Worm (Caenorhabditis elegans) whole organism, L4 larva: ENCODE data around the gene T13F2.6.

Source experiments
- F37D6.2 ChIP-seq: sonication (generic microtip); optimal IDR thresholded peaks from 2 replicates; lab custom pipeline; 2016; ENCODE audit warnings: mild to moderate bottlenecking, missing genetic modification characterization, missing compliant biosample characterization
- F44E2.7 ChIP-seq: fragments of 200-800 bp; sonication (Bioruptor generic); IDR thresholded peaks from 2 replicates; pipeline ENCODE4 v2.1.2; 2022; ENCODE audit warnings: missing genetic modification characterization, missing compliant biosample characterization
- T20F7.1 ChIP-seq: fragments of 200-800 bp; sonication (Bioruptor generic); optimal IDR thresholded peaks from 2 replicates; lab custom pipeline; 2018; ENCODE audit warnings: mild to moderate bottlenecking, missing genetic modification characterization, missing compliant biosample characterization
- Y105C5A.15 ChIP-seq: fragments of 200-800 bp; sonication (Bioruptor generic); IDR thresholded peaks from 2 replicates; pipeline ENCODE4 v1.3.6; 2022; ENCODE audit warnings: missing genetic modification characterization, missing compliant biosample characterization
- Y48G9A.11 ChIP-seq: fragments of 200-800 bp; sonication (Bioruptor generic); IDR thresholded peaks from 2 replicates; pipeline ENCODE4 v1.3.6; 2022; ENCODE audit warnings: missing genetic modification reagents, missing genetic modification characterization, missing compliant biosample characterization
- ceh-20 ChIP-seq: fragments of 200-800 bp; sonication (Bioruptor generic); IDR thresholded peaks from 2 replicates; pipeline ENCODE4 v1.3.6; 2022; ENCODE audit warnings: missing genetic modification reagents, missing genetic modification characterization, missing compliant biosample characterization
- ceh-62 ChIP-seq: sonication (generic microtip); optimal IDR thresholded peaks from 2 replicates; lab custom pipeline; 2017; ENCODE audit warnings: missing biosample characterization, missing genetic modification characterization
- ces-1 ChIP-seq: fragments of 150-350 bp; sonication (generic microtip); optimal IDR thresholded peaks from 4 replicates; lab custom pipeline; 2014; ENCODE audit warnings: missing biosample characterization, missing genetic modification reagents, missing genetic modification characterization
- cey-2 ChIP-seq: sonication (generic microtip); optimal IDR thresholded peaks from 3 replicates; lab custom pipeline; 2017; ENCODE audit warnings: missing genetic modification characterization, mild to moderate bottlenecking, missing compliant biosample characterization, antibody characterized with exemption, borderline replicate concordance; ENCODE audit not compliant: insufficient read depth
- daf-16 ChIP-seq, 3 experiments: sonication (generic microtip); optimal IDR thresholded peaks; 2 replicates each; lab custom pipeline; 2016 to 2017; ENCODE audit warnings: missing genetic modification characterization in 3 of 3, missing genetic modification reagents in 3 of 3, mild to moderate bottlenecking in 2 of 3, missing compliant biosample characterization in 2 of 3, missing biosample characterization in 1 of 3, moderate library complexity in 1 of 3
- daf-8 ChIP-seq: fragments of 200-800 bp; sonication (Bioruptor generic); IDR thresholded peaks from 2 replicates; pipeline ENCODE4 v1.3.6; 2022; ENCODE audit warnings: missing genetic modification characterization, missing compliant biosample characterization
- dmd-6 ChIP-seq: fragments of 200-800 bp; sonication (Bioruptor generic); IDR thresholded peaks from 2 replicates; pipeline ENCODE4 v1.3.6; 2022; ENCODE audit warnings: missing genetic modification reagents, missing genetic modification characterization, missing compliant biosample characterization
- dpl-1 ChIP-seq: fragments of 150-350 bp; optimal IDR thresholded peaks from 2 replicates; lab custom pipeline; 2014; ENCODE audit warnings: missing biosample characterization, missing genetic modification reagents, missing genetic modification characterization
- dve-1 ChIP-seq: sonication (generic microtip); optimal IDR thresholded peaks from 2 replicates; lab custom pipeline; 2017; ENCODE audit warnings: antibody characterized with exemption, mild to moderate bottlenecking, missing genetic modification characterization, missing compliant biosample characterization; ENCODE audit not compliant: insufficient read depth
- egl-43 ChIP-seq: fragments of 200-800 bp; sonication (Bioruptor generic); IDR thresholded peaks from 2 replicates; pipeline ENCODE4 v1.3.6; 2022; ENCODE audit warnings: missing genetic modification reagents, missing genetic modification characterization, missing compliant biosample characterization
- gei-8 ChIP-seq: fragments of 200-800 bp; sonication (Bioruptor generic); optimal IDR thresholded peaks from 2 replicates; lab custom pipeline; 2018; ENCODE audit warnings: mild to moderate bottlenecking, missing genetic modification characterization, missing compliant biosample characterization
- hif-1 ChIP-seq, 2 experiments: sonication (generic microtip); optimal IDR thresholded peaks; 2 replicates each; lab custom pipeline; 2016 to 2017; ENCODE audit warnings: missing compliant biosample characterization in 2 of 2, missing genetic modification characterization in 2 of 2, missing genetic modification reagents in 2 of 2, missing genotype in 2 of 2, mild to moderate bottlenecking in 1 of 2
- hlh-11 ChIP-seq: fragments of 200-800 bp; sonication (Bioruptor generic); optimal IDR thresholded peaks from 2 replicates; lab custom pipeline; 2018; ENCODE audit warnings: mild to moderate bottlenecking, missing genetic modification characterization, missing compliant biosample characterization
- lin-15B ChIP-seq: fragments of 150-350 bp; sonication (generic microtip); optimal IDR thresholded peaks from 3 replicates; lab custom pipeline; 2014; ENCODE audit warnings: missing biosample characterization, missing genetic modification characterization
- lin-29 ChIP-seq: fragments of 200-800 bp; sonication (Bioruptor generic); IDR thresholded peaks from 2 replicates; pipeline ENCODE4 v1.3.6; 2022; ENCODE audit warnings: missing genetic modification reagents, missing genetic modification characterization, missing compliant biosample characterization
- lin-38 ChIP-seq: fragments of 200-800 bp; sonication (Bioruptor generic); IDR thresholded peaks from 2 replicates; pipeline ENCODE4 v1.3.6; 2022; ENCODE audit warnings: missing genetic modification reagents, missing genetic modification characterization, missing compliant biosample characterization
- lin-39 ChIP-seq: fragments of 150-350 bp; optimal IDR thresholded peaks from 2 replicates; lab custom pipeline; 2014; ENCODE audit warnings: missing biosample characterization, missing genetic modification reagents, missing genetic modification characterization
- lsy-2 ChIP-seq, 2 experiments: fragments of 150-350 bp in 1 of 2; sonication (generic microtip) in 1 of 2; optimal IDR thresholded peaks; 2 replicates each; lab custom pipeline; 2014 to 2017; ENCODE audit warnings: missing biosample characterization in 2 of 2, missing genetic modification characterization in 2 of 2
- mes-2 ChIP-seq: sonication (generic microtip); optimal IDR thresholded peaks from 2 replicates; lab custom pipeline; 2016; ENCODE audit warnings: missing genotype, mild to moderate bottlenecking, missing genetic modification characterization, missing compliant biosample characterization; ENCODE audit not compliant: poor library complexity, severe bottlenecking
- mxl-2 ChIP-seq: fragments of 200-800 bp; sonication (Bioruptor generic); conservative IDR thresholded peaks from 2 replicates; pipeline ENCODE4 v1.3.6; 2022; ENCODE audit warnings: missing genetic modification reagents, missing genetic modification characterization, missing compliant biosample characterization
- nhr-102 ChIP-seq: sonication (generic microtip); optimal IDR thresholded peaks from 2 replicates; lab custom pipeline; 2016; ENCODE audit warnings: mild to moderate bottlenecking, missing genetic modification characterization, moderate library complexity, missing compliant biosample characterization
- nhr-11 ChIP-seq: fragments of 150-350 bp; optimal IDR thresholded peaks from 2 replicates; lab custom pipeline; 2014; ENCODE audit warnings: missing biosample characterization, missing genetic modification characterization
- nhr-25 ChIP-seq: sonication (generic microtip); optimal IDR thresholded peaks from 2 replicates; lab custom pipeline; 2017; ENCODE audit warnings: missing genetic modification characterization, mild to moderate bottlenecking, missing compliant biosample characterization, antibody characterized with exemption, moderate library complexity, borderline replicate concordance; ENCODE audit not compliant: insufficient read depth
- nhr-28 ChIP-seq: fragments of 150-350 bp; optimal IDR thresholded peaks from 2 replicates; lab custom pipeline; 2014; ENCODE audit warnings: missing biosample characterization, missing genetic modification characterization
- nhr-48 ChIP-seq: sonication (generic microtip); optimal IDR thresholded peaks from 2 replicates; lab custom pipeline; 2016; ENCODE audit warnings: mild to moderate bottlenecking, missing genetic modification characterization, missing compliant biosample characterization
- nhr-77 ChIP-seq: fragments of 150-350 bp; optimal IDR thresholded peaks from 2 replicates; lab custom pipeline; 2014; ENCODE audit warnings: missing biosample characterization, missing genetic modification characterization
- php-3 ChIP-seq: fragments of 200-800 bp; sonication (Bioruptor generic); IDR thresholded peaks from 2 replicates; pipeline ENCODE4 v1.3.6; 2022; ENCODE audit warnings: missing genetic modification reagents, missing genetic modification characterization, missing compliant biosample characterization
- pqm-1 ChIP-seq: sonication (generic microtip); optimal IDR thresholded peaks from 2 replicates; lab custom pipeline; 2017; ENCODE audit warnings: missing biosample characterization, missing genetic modification characterization
- sdz-12 ChIP-seq: fragments of 200-800 bp; sonication (Bioruptor generic); optimal IDR thresholded peaks from 2 replicates; lab custom pipeline; 2018; ENCODE audit warnings: mild to moderate bottlenecking, missing genetic modification characterization, missing compliant biosample characterization
- skn-1 ChIP-seq: fragments of 150-350 bp; optimal IDR thresholded peaks from 2 replicates; lab custom pipeline; 2014; ENCODE audit warnings: missing biosample characterization, missing genetic modification characterization
- snpc-4 ChIP-seq: fragments of 150-350 bp; optimal IDR thresholded peaks from 2 replicates; lab custom pipeline; 2014; ENCODE audit warnings: missing biosample characterization, missing genetic modification characterization
- unc-130 ChIP-seq: sonication (generic microtip); optimal IDR thresholded peaks from 2 replicates; lab custom pipeline; 2016; ENCODE audit warnings: missing genetic modification reagents, missing genetic modification characterization, missing compliant biosample characterization
- unc-39 ChIP-seq: sonication (generic microtip); optimal IDR thresholded peaks from 2 replicates; lab custom pipeline; 2017; ENCODE audit warnings: missing biosample characterization, missing genetic modification characterization
- unc-62 ChIP-seq, 3 experiments: fragments of 150-350 bp in 1 of 3; sonication (generic microtip); optimal IDR thresholded peaks in 2 of 3; peaks in 1 of 3; 1 replicate in 1 of 3; 2 replicates in 2 of 3; lab custom pipeline; 2014 to 2017; ENCODE audit warnings: missing biosample characterization in 3 of 3, missing genetic modification characterization in 3 of 3, missing genetic modification reagents in 3 of 3, missing genotype in 1 of 3
- zfp-2 ChIP-seq: sonication (generic microtip); optimal IDR thresholded peaks from 2 replicates; lab custom pipeline; 2016; ENCODE audit warnings: mild to moderate bottlenecking, missing genetic modification characterization, missing compliant biosample characterization
- zfp-3 ChIP-seq: fragments of 200-800 bp; sonication (Bioruptor generic); conservative IDR thresholded peaks from 2 replicates; pipeline ENCODE4 v1.3.6; 2022; ENCODE audit warnings: missing genetic modification reagents, missing genetic modification characterization, missing compliant biosample characterization

T13F2.6 gene

DNA sequence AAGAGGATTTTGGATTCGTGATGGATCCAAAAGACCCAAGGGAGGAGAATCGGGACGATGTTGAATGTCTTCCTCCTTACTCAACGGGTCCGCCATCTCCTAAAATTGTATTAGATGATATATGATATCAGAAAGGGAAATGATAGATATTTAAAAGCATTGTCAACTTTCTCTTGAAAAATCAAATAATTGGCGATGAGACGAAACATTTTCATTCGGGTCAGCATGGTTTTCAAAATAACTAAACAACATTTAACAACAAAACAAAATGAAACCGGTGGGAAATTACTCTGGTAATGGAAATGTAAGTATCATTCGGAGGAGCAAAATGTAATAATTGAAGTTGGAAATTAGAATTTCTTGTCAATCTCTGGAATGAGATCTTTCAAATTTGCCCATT, 18.4 kb downstream of the T13F2.6 start, which contains the start of gene pis-1:
TSS of gene pis-1 (minus strand) at position 101 of the 400 bp plus-strand sequence.
- TF ChIP-seq daf-8 (GFP tag; lab: Robert Waterston, UW) (no peak), lin-39 (tag; lab: Kevin White, UChicago) (no peak), unc-39 (tag; lab: Kevin White, UChicago) (no peak), nhr-25 (tag; lab: Kevin White, UChicago) (no peak), Y48G9A.11 (GFP tag; lab: Robert Waterston, UW) (no peak), nhr-102 (no peak), hlh-11 (no peak), Y105C5A.15 (GFP tag; lab: Robert Waterston, UW) (no peak), hif-1 (tag; optimal IDR thresholded peaks at IDR 0.05; lab: Kevin White, UChicago) (no peak), T20F7.1 (GFP tag; lab: Kevin White, UChicago) (no peak), egl-43 (no peak)

DNA sequence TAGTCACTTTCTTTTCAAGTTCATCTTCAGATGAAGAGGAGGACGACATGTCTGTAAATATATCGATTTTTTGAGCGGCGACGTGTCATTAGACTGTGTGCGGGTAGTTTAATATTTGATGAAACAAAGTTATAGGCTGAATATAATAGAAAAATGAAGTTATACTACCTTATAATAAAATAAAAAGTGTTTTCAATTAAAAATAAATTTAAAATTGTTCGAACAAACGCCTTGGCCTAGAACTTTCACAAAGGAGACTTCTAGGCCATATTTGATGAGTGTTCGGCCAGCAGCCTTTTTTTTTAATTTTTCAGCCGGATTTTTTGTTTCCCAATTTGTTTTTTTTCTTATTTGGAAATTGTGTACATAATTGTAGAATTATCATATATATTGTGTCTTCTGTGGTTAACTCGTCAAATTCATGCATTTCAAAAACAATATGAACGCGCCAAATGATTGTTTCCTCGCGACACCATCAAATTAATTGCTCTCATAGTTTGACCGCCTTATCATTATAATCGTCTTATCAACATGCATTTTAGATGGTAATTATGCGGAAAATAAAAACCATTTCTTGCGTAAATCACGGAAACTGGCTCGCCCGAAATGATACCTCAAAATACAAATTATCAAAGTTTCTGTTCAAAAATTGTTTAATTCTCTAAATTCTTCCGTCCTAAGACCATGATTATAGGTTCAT, 19.3 kb downstream of the T13F2.6 start, which contains the start of gene T13F2.2:
TSS of gene T13F2.2 (minus strand) at position 51 of the 700 bp plus-strand sequence.
- TF ChIP-seq hif-1 (tag; optimal IDR thresholded peaks at IDR 0.05; lab: Kevin White, UChicago): peak in 1 of 2 experiments; percentile 5
- TF ChIP-seq ceh-62 (tag; lab: Kevin White, UChicago): no peak
- TF ChIP-seq F44E2.7 (GFP tag; lab: Robert Waterston, UW): no peak
- no peak for TF ChIP-seq zfp-2 (tag; lab: Kevin White, UChicago)
- TF ChIP-seq unc-62 (GFP tag; optimal IDR thresholded peaks at IDR 0.05 in 1 of 2; lab: Kevin White, UChicago): peak in 1 of 2 experiments; percentile 2
- TF ChIP-seq unc-62 (tag; optimal IDR thresholded peaks at IDR 0.05; lab: Kevin White, UChicago): no peak
- TF ChIP-seq daf-16 (GFP tag; optimal IDR thresholded peaks at IDR 0.05; lab: Kevin White, UChicago): no peak
- peak; percentile 86 for TF ChIP-seq daf-16 (tag; optimal IDR thresholded peaks at IDR 0.05; lab: Kevin White, UChicago)
- peak; percentile 59 for TF ChIP-seq hlh-11
- peak; percentile 73 for TF ChIP-seq mes-2
- TF ChIP-seq lin-15B (tag; lab: Kevin White, UChicago): no peak
- peak; percentile 70; the same call in 1 of the 2 replicates for TF ChIP-seq dmd-6 (GFP tag; lab: Robert Waterston, UW)
- TF ChIP-seq zfp-3 (GFP tag; lab: Robert Waterston, UW): no peak
- no peak for TF ChIP-seq nhr-11 (tag; lab: Kevin White, UChicago)
- TF ChIP-seq lin-29 (GFP tag; lab: Robert Waterston, UW): no peak
- no peak for TF ChIP-seq snpc-4 (tag; lab: Kevin White, UChicago)
- 0 out of 2 replicates have a peak, but pooled peaks have one; percentile 16 for TF ChIP-seq lin-38 (GFP tag; lab: Robert Waterston, UW)
- no peak for TF ChIP-seq sdz-12 (GFP tag; lab: Kevin White, UChicago)
- no peak for TF ChIP-seq nhr-48 (tag; lab: Kevin White, UChicago)
- no peak for TF ChIP-seq cey-2 (tag; lab: Kevin White, UChicago)
- no peak for TF ChIP-seq gei-8
- TF ChIP-seq mxl-2 (GFP tag; lab: Robert Waterston, UW): no peak
- TF ChIP-seq nhr-102: no peak
- TF ChIP-seq unc-130: peak; percentile 46
- no peak for TF ChIP-seq skn-1 (tag; lab: Kevin White, UChicago)
- TF ChIP-seq php-3 (GFP tag; lab: Robert Waterston, UW): peak; percentile 95
- no peak for TF ChIP-seq lin-39 (tag; lab: Kevin White, UChicago)
- TF ChIP-seq ces-1 (GFP tag; lab: Kevin White, UChicago): no peak
- TF ChIP-seq dve-1 (tag; lab: Kevin White, UChicago): peak; percentile 58
- peak; percentile 11 for TF ChIP-seq nhr-77
- peak; percentile 72 for TF ChIP-seq nhr-28 (tag; lab: Kevin White, UChicago)
- TF ChIP-seq ceh-20: no peak
- peak; percentile 86 for TF ChIP-seq pqm-1
- peak; percentile 23 for TF ChIP-seq dpl-1 (GFP tag; lab: Kevin White, UChicago)
- peak in 1 of 2 experiments; percentile 15 for TF ChIP-seq lsy-2 (tag; optimal IDR thresholded peaks at IDR 0.05; lab: Kevin White, UChicago)
- TF ChIP-seq F37D6.2: no peak
